Fruit fly (Drosophila melanogaster): ENCODE results near the gene CG11608.

dm6 chr3R:12611973-12612372 lies 26.3 kb upstream of the CG11608 start:
- no peak for TF ChIP-seq rn (GFP tag; IDR thresholded peaks at IDR 0.05)
- no peak for TF ChIP-seq CG32121 (GFP tag; IDR thresholded peaks at IDR 0.05)
- TF ChIP-seq Pif1A (GFP tag; optimal IDR thresholded peaks at IDR 0.05), result no peak
